Fruit fly (Drosophila melanogaster): ENCODE results near the gene Dhc1.
"Not testable (repeated sequence)": the region's sequence is repeated elsewhere in the genome, so short reads cannot be mapped to it uniquely, and the experiment has no call there.

The Dhc1 gene

dm6 chr3R:9685376-9685775 is 10.9 kb upstream of the Dhc1 start, which contains the start of the genes eca and CG18542:
eca (minus strand) TSS chr3R:9685476.
CG18542 (plus strand) TSS chr3R:9685760.
- not testable (repeated sequence) for TF ChIP-seq pan (optimal IDR thresholded peaks at IDR 0.05); usp (GFP tag; optimal IDR thresholded peaks at IDR 0.05); psq (optimal IDR thresholded peaks at IDR 0.05)

DNA sequence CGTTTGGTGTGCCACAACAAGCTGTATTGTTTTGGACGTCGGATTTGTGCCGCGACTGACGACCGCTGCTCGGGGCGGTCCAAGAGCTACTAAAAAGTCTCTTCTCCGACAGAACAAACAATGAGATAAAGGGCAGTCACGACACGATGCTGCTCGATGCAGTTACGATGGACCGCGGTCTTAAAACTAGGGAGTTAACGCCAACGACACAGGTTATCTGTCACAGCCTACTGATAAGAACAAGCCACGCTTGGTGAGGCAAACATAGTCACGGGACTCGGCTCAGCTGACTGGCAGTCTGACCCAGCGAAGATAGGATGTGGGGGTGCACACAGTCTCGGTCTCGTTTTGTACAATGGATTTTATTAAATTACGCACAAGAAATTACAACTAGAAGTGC is 9.7 kb upstream of the Dhc1 start, which contains the start of gene CG9444:
CG9444 (minus strand) TSS at position 140 of the 400 bp plus-strand sequence.
- TF ChIP-seq usp (GFP tag; optimal IDR thresholded peaks at IDR 0.05): no peak
- no peak for TF ChIP-seq CG8478 (optimal IDR thresholded peaks at IDR 0.05)
- no peak for TF ChIP-seq Dll (optimal IDR thresholded peaks at IDR 0.05)
- no peak for TF ChIP-seq psq (optimal IDR thresholded peaks at IDR 0.05)
- no peak for TF ChIP-seq EcR (GFP tag; optimal IDR thresholded peaks at IDR 0.05)
- no peak for TF ChIP-seq pan (optimal IDR thresholded peaks at IDR 0.05)

DNA sequence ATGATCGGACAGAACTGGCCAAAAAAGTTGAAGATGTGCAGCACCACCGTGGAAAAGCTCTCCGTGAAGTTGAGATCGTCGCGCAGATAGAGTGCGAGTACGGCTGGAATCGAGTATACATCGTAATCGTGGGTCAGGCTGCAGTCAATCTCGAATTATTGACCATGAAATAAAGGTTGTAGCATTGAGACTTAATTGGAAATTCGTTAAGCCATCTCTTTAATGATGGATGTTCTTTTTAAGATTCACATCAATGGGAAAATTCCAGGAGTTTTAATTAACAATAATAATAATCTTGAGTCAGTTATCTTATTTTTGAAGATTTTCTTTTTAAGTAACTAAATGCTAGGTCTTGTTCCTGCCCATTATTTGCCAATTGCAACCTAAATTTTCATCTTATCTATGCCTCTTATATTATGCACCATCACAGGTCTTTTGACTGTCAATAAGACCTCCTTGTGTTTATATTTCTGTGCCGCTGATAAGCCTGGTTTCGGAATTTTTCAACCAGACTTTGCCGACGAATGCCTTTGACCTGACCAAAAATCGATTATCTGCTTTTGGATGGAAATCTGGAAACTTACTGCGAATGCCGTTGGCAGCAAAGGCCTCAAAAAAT is 8.7 kb upstream of the Dhc1 start:
- TF ChIP-seq CG8478 (optimal IDR thresholded peaks at IDR 0.05) (no peak), Dll (optimal IDR thresholded peaks at IDR 0.05) (no peak), EcR (GFP tag; optimal IDR thresholded peaks at IDR 0.05) (no peak), pan (optimal IDR thresholded peaks at IDR 0.05) (no peak), psq (optimal IDR thresholded peaks at IDR 0.05) (no peak), usp (GFP tag; optimal IDR thresholded peaks at IDR 0.05) (no peak)

DNA sequence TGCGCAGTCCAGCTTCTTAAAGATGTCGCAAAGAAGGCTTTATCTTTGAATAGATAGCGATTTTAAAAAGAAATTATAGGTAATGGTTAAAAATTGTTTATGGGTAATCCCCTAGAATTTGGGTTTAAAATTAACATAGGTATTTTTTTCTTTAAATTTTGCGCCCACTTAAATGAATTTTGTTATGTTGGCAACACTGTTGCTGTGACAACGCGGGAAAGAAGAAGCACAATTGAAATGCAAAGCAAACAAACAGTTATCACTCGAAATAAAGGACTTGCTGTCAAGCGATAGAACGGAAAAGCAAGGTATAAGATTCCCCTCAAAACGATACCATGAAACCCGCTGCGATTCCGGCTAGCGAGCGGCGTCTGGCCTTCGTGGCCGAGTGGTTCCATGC is 5.3 kb upstream of the Dhc1 start, which contains the start of gene nmdyn-D7:
nmdyn-D7 (plus strand) TSS at position 194 of the 400 bp plus-strand sequence.
- TF ChIP-seq usp (GFP tag; optimal IDR thresholded peaks at IDR 0.05) (no peak), psq (optimal IDR thresholded peaks at IDR 0.05) (no peak), Dll (optimal IDR thresholded peaks at IDR 0.05) (no peak), EcR (GFP tag; optimal IDR thresholded peaks at IDR 0.05) (no peak), pan (optimal IDR thresholded peaks at IDR 0.05) (no peak), CG8478 (optimal IDR thresholded peaks at IDR 0.05) (no peak)

DNA sequence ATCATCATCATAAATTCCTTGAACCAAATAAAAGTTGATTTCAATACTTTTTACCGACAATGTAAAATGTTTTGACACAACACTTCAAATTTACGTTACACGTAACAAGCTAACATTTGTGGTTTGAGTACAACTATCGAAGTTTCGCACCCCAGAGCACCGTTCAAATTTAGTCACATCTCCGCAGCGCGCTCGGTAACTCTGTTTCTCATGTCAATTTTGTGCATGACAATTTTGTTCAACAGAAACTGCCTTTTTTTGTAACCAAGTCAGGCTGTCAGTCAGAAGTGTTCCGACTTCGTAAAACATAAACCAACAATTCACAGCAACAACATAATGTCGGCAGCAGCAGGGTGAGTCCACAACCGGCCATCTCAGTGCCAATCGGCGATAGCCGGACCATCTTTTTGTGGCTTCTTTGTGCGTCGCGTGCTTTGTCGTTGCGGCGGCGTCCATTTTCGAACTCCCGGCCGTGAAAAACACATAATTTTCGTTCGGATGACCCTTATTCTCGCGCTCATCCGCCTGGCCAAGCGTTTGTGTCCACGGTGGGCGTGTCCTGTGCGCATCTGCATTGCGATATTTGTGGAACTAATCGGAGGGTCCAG is 3.4 kb upstream of the Dhc1 start, which contains the start of gene p23:
p23 (plus strand) TSS at position 194 of the 608 bp plus-strand sequence.
- TF ChIP-seq EcR (GFP tag; optimal IDR thresholded peaks at IDR 0.05) (no peak), pan (optimal IDR thresholded peaks at IDR 0.05) (no peak), usp (GFP tag; optimal IDR thresholded peaks at IDR 0.05) (no peak), CG8478 (optimal IDR thresholded peaks at IDR 0.05) (no peak), Dll (optimal IDR thresholded peaks at IDR 0.05) (no peak)

- no peak for TF ChIP-seq Dll (optimal IDR thresholded peaks at IDR 0.05)
- no peak for TF ChIP-seq CG8478 (optimal IDR thresholded peaks at IDR 0.05)
- TF ChIP-seq usp (GFP tag; optimal IDR thresholded peaks at IDR 0.05): no peak
- no peak for TF ChIP-seq EcR (GFP tag; optimal IDR thresholded peaks at IDR 0.05)
- no peak for TF ChIP-seq psq (optimal IDR thresholded peaks at IDR 0.05)
- TF ChIP-seq pan (optimal IDR thresholded peaks at IDR 0.05): no peak
Measured at dm6 chr3R:9674968-9675573, 628 bp upstream of the Dhc1 start, which contains the start of gene Nepl12. Nepl12 (plus strand) TSS chr3R:9675523.

DNA sequence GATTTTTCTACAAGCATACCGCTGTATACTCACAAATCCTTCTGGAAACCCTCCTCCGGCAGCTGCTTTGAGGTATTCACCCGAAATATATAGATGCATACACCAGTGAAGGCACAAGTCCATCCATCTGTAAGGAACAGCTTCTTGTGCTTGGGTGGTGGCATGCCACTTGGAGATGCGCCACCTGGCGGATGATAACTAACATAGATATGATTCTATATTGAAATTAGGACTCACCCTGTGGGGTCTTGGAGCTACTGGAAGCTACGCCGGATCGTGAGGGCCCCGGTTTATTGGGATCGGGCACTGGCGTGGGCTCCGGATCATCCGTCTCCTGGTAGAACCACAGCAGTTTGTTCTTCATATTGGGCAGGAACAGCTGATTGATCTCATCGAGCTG is 1.2 kb downstream of the Dhc1 start:
- TF ChIP-seq pan (optimal IDR thresholded peaks at IDR 0.05) (no peak), psq (optimal IDR thresholded peaks at IDR 0.05) (no peak), Dll (optimal IDR thresholded peaks at IDR 0.05) (no peak), usp (GFP tag; optimal IDR thresholded peaks at IDR 0.05) (no peak), CG8478 (optimal IDR thresholded peaks at IDR 0.05) (no peak), EcR (GFP tag; optimal IDR thresholded peaks at IDR 0.05) (no peak)

dm6 chr3R:9665405-9665804 is 9.0 kb downstream of the Dhc1 start:
- no peak for TF ChIP-seq CG8478 (optimal IDR thresholded peaks at IDR 0.05)
- no peak for TF ChIP-seq EcR (GFP tag; optimal IDR thresholded peaks at IDR 0.05)
- TF ChIP-seq usp (GFP tag; optimal IDR thresholded peaks at IDR 0.05): no peak
- no peak for TF ChIP-seq pan (optimal IDR thresholded peaks at IDR 0.05)
- TF ChIP-seq psq (optimal IDR thresholded peaks at IDR 0.05): no peak
- no peak for TF ChIP-seq Dll (optimal IDR thresholded peaks at IDR 0.05)

dm6 chr3R:9646104-9646707 is 28.2 kb downstream of the Dhc1 start, which contains the start of gene Fst:
Fst (minus strand) TSS chr3R:9646154.
- TF ChIP-seq EcR (GFP tag; optimal IDR thresholded peaks at IDR 0.05) (no peak), usp (GFP tag; optimal IDR thresholded peaks at IDR 0.05) (no peak), psq (optimal IDR thresholded peaks at IDR 0.05) (no peak), CG8478 (optimal IDR thresholded peaks at IDR 0.05) (no peak), pan (optimal IDR thresholded peaks at IDR 0.05) (no peak), Dll (optimal IDR thresholded peaks at IDR 0.05) (no peak)

DNA sequence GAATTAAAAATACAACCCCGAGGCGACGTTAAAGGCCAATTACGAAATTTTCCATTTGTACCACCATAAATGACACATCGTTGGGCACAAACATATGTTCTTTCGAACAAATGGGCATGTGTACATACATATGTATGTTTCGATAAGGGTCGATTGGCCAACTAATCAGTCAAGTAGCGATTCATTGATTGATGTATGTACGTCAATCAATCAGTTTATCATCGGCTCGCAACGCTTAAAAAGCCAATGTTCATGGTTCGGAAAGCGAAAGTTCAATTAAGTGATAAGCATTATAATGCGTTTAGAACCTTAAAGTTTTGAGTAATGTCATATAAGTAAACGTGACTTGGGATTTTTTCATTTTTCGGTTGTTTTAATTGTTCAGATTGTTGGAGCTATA is 29.8 kb downstream of the Dhc1 start:
- no peak for TF ChIP-seq EcR (GFP tag; optimal IDR thresholded peaks at IDR 0.05)
- no peak for TF ChIP-seq Dll (optimal IDR thresholded peaks at IDR 0.05)

DNA sequence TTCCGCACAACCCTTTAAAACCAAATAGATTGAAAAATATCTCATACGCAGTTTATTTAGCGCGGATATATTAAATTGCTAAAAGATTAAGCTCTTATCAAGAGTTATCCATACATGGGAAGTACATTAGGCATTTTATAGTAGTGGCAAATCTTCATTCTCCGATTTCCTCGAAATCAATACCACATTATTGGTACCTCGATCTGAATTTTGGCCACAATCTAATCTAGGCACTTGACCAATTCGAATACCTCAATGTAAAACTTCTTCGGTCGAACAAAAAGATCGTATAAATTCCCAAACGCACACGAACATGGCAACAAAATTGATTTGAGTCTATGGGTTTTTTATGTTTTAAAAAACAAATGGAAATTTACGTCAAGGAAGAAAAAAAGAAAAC is 30.5 kb downstream of the Dhc1 start:
- TF ChIP-seq CG8478 (optimal IDR thresholded peaks at IDR 0.05) (no peak), psq (optimal IDR thresholded peaks at IDR 0.05) (no peak), EcR (GFP tag; optimal IDR thresholded peaks at IDR 0.05) (no peak), Dll (optimal IDR thresholded peaks at IDR 0.05) (no peak), pan (optimal IDR thresholded peaks at IDR 0.05) (no peak), usp (GFP tag; optimal IDR thresholded peaks at IDR 0.05) (no peak)

dm6 chr3R:9640313-9640712 is 34.1 kb downstream of the Dhc1 start:
- TF ChIP-seq usp (GFP tag; optimal IDR thresholded peaks at IDR 0.05) (no peak), psq (optimal IDR thresholded peaks at IDR 0.05) (no peak), Dll (optimal IDR thresholded peaks at IDR 0.05) (no peak), pan (optimal IDR thresholded peaks at IDR 0.05) (no peak), EcR (GFP tag; optimal IDR thresholded peaks at IDR 0.05) (no peak), CG8478 (optimal IDR thresholded peaks at IDR 0.05) (no peak)
